Worm (Caenorhabditis elegans) whole organism, midembryonic: ENCODE measurements around the gene Y50D7A.10.

ENCODE experiments used
- T22C8.4 ChIP-seq: fragments of 200-800 bp; sonication (Bioruptor generic); IDR thresholded peaks from 2 replicates; pipeline ENCODE4 v1.3.6; 2022; ENCODE audit warnings: missing genetic modification characterization, missing compliant biosample characterization
- cog-1 ChIP-seq: sonication (generic microtip); optimal IDR thresholded peaks from 2 replicates; lab custom pipeline; 2016; ENCODE audit warnings: missing genetic modification characterization, missing compliant biosample characterization
- flt-1 ChIP-seq: fragments of 200-800 bp; sonication (Bioruptor generic); IDR thresholded peaks from 2 replicates; pipeline ENCODE4 v1.3.6; 2022; ENCODE audit warnings: missing genetic modification characterization, missing compliant biosample characterization
- klf-2 ChIP-seq: fragments of 200-800 bp; sonication (Bioruptor generic); conservative IDR thresholded peaks from 2 replicates; pipeline ENCODE4 v1.3.6; 2022; ENCODE audit warnings: missing genetic modification reagents, missing genetic modification characterization, missing compliant biosample characterization
- med-1 ChIP-seq: sonication (generic microtip); optimal IDR thresholded peaks from 2 replicates; lab custom pipeline; 2017; ENCODE audit warnings: missing genetic modification characterization, mild to moderate bottlenecking, missing compliant biosample characterization, antibody characterized with exemption, missing genetic modification reagents; ENCODE audit not compliant: insufficient read depth
- ref-1 ChIP-seq: fragments of 200-800 bp; sonication (Bioruptor generic); conservative IDR thresholded peaks from 2 replicates; pipeline ENCODE4 v1.3.6; 2022; ENCODE audit warnings: missing genetic modification reagents, missing genetic modification characterization, missing compliant biosample characterization
- tab-1 ChIP-seq: fragments of 200-800 bp; sonication (Bioruptor generic); IDR thresholded peaks from 2 replicates; pipeline ENCODE4 v1.3.6; 2022; ENCODE audit warnings: missing genetic modification characterization, missing compliant biosample characterization
- ztf-23 ChIP-seq: fragments of 200-800 bp; sonication (Bioruptor generic); IDR thresholded peaks from 2 replicates; pipeline ENCODE4 v1.3.6; 2022; ENCODE audit warnings: missing genetic modification reagents, missing genetic modification characterization, missing compliant biosample characterization
- ztf-29 ChIP-seq: fragments of 200-800 bp; sonication (Bioruptor generic); IDR thresholded peaks from 2 replicates; pipeline ENCODE4 v1.3.6; 2022; ENCODE audit warnings: missing genetic modification reagents, missing genetic modification characterization, missing compliant biosample characterization

Y50D7A.10 gene

DNA sequence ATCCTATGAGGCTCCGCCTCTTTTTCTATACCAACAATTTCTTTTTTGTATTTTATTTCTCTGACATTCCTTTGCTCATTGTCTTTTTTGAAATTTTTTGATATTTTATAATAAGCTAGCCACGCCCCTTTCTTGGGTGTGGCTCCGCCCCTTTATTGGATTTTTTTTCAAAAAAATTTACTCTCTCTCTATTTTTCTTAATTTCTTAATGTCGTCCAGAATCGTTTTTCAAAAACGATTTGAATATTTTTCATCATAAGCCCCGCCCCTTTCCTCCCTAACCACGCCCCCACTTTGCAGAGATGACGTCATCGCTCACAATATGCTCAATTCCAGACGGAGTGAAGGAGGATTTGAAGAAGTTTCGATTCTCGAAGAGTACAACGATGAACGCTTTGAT lies at the start of gene Y50D7A.10:
Y50D7A.10 (plus strand) TSS at position 301 of the 400 bp plus-strand sequence.
- TF ChIP-seq ref-1 (GFP tag; lab: Robert Waterston, UW), result no peak
- no peak for TF ChIP-seq ztf-29
- no peak for TF ChIP-seq cog-1 (tag; lab: Kevin White, UChicago)
- TF ChIP-seq flt-1 (GFP tag; lab: Robert Waterston, UW), result no peak
- TF ChIP-seq klf-2 (GFP tag; lab: Robert Waterston, UW), result no peak
- no peak for TF ChIP-seq tab-1 (GFP tag; lab: Robert Waterston, UW)
- no peak for TF ChIP-seq med-1 (GFP tag; lab: Kevin White, UChicago)
- no peak for TF ChIP-seq ztf-23
- TF ChIP-seq T22C8.4 (GFP tag; lab: Robert Waterston, UW), result no peak

ce11 chrIII:282506-282905 lies 32.8 kb upstream of the Y50D7A.10 start:
- TF ChIP-seq ztf-29 (no peak), tab-1 (GFP tag; lab: Robert Waterston, UW) (no peak), ref-1 (GFP tag; lab: Robert Waterston, UW) (no peak), klf-2 (GFP tag; lab: Robert Waterston, UW) (no peak), ztf-23 (no peak), cog-1 (tag; lab: Kevin White, UChicago) (no peak), med-1 (GFP tag; lab: Kevin White, UChicago) (no peak), flt-1 (GFP tag; lab: Robert Waterston, UW) (no peak), T22C8.4 (GFP tag; lab: Robert Waterston, UW) (no peak)

DNA sequence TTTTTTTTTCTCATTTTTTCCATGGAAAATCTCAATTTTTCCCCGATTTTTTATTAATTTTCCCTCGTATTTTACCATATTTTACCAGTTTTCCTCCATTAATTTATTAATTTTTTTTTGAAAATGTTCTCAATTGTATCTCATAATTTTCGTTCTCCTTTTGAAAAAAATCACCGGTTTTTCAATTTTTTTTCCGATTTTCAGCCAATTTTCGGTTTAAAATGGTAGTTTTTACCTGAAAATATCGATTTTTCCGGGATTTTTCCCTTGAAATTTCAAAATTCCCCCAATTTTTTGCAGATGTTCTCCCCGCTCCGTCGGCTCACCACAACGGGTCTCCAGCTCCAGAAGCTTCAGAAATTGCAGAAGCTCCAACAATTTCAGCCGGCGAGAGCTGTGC lies 31.4 kb upstream of the Y50D7A.10 start, which contains the start of gene taco-1:
taco-1 (plus strand) TSS at position 301 of the 400 bp plus-strand sequence.
- TF ChIP-seq klf-2 (GFP tag; lab: Robert Waterston, UW) (no peak), ref-1 (GFP tag; lab: Robert Waterston, UW) (no peak), flt-1 (GFP tag; lab: Robert Waterston, UW) (no peak), ztf-29 (no peak), ztf-23 (no peak), T22C8.4 (GFP tag; lab: Robert Waterston, UW) (no peak), med-1 (GFP tag; lab: Kevin White, UChicago) (no peak), tab-1 (GFP tag; lab: Robert Waterston, UW) (no peak), cog-1 (tag; lab: Kevin White, UChicago) (no peak)

- TF ChIP-seq tab-1 (GFP tag; lab: Robert Waterston, UW) (no peak), T22C8.4 (GFP tag; lab: Robert Waterston, UW) (no peak), med-1 (GFP tag; lab: Kevin White, UChicago) (no peak), ref-1 (GFP tag; lab: Robert Waterston, UW) (no peak), ztf-23 (no peak), flt-1 (GFP tag; lab: Robert Waterston, UW) (no peak), klf-2 (GFP tag; lab: Robert Waterston, UW) (no peak), cog-1 (tag; lab: Kevin White, UChicago) (no peak), ztf-29 (no peak)
Measured at ce11 chrIII:292340-292739, 22.9 kb upstream of the Y50D7A.10 start, which contains the start of gene Y50D7A.1. TSS of gene Y50D7A.1 (plus strand) at chrIII:292640.

- TF ChIP-seq klf-2 (GFP tag; lab: Robert Waterston, UW) (no peak), ztf-23 (no peak), flt-1 (GFP tag; lab: Robert Waterston, UW) (no peak), cog-1 (tag; lab: Kevin White, UChicago) (no peak), tab-1 (GFP tag; lab: Robert Waterston, UW) (no peak), ref-1 (GFP tag; lab: Robert Waterston, UW) (no peak), T22C8.4 (GFP tag; lab: Robert Waterston, UW) (no peak), med-1 (GFP tag; lab: Kevin White, UChicago) (no peak), ztf-29 (no peak)
Measured at ce11 chrIII:294527-294926, 20.7 kb upstream of the Y50D7A.10 start, which contains the start of gene Y50D7A.13. TSS of gene Y50D7A.13 (minus strand) at chrIII:294627.

DNA sequence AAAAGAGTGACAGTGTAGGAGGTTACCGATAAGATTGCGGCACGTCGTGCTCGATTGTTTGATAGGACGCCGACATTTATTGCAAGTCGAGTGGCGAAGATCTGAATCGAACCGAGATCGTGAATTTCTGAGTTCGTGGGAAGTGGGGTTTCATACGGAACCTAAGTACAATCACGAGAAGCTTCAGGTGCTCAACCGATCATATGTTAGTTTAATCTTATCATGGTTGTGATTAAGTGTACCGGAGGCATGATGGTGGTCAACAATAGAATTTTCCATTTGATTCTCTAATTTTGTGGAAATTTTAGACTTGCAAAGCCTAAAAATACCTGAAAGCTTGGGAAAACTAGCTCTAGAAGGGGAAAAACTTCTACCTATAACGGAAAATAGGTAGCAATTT lies 16.8 kb upstream of the Y50D7A.10 start, which contains the start of gene ads-1:
ads-1 (minus strand) TSS at position 101 of the 400 bp plus-strand sequence.
- TF ChIP-seq flt-1 (GFP tag; lab: Robert Waterston, UW), result no peak
- no peak for TF ChIP-seq klf-2 (GFP tag; lab: Robert Waterston, UW)
- TF ChIP-seq T22C8.4 (GFP tag; lab: Robert Waterston, UW), result no peak
- TF ChIP-seq med-1 (GFP tag; lab: Kevin White, UChicago), result no peak
- no peak for TF ChIP-seq ztf-29
- no peak for TF ChIP-seq ref-1 (GFP tag; lab: Robert Waterston, UW)
- no peak for TF ChIP-seq tab-1 (GFP tag; lab: Robert Waterston, UW)

DNA sequence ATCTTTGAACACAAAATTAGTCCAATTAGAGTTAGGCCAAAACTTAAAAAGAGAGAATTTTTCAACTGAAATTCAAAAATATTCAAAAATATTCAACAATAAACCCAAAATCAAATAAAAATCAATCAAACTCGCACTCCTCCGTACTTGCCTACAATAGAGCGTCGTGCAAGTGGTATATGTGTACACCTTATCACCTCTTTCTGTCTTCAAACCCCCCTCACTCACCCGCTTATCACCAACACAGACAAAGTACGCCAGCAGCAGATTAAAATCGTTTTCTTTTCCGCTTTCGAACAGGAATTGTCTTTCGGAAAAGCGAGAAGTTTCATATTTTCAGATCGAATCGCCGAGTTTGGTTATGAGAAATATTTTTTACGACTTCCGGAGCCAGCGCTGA lies 16.0 kb upstream of the Y50D7A.10 start:
- TF ChIP-seq klf-2 (GFP tag; lab: Robert Waterston, UW) (no peak), ztf-23 (no peak), cog-1 (tag; lab: Kevin White, UChicago) (no peak), flt-1 (GFP tag; lab: Robert Waterston, UW) (no peak), T22C8.4 (GFP tag; lab: Robert Waterston, UW) (no peak), med-1 (GFP tag; lab: Kevin White, UChicago) (no peak), ztf-29 (no peak), tab-1 (GFP tag; lab: Robert Waterston, UW) (no peak), ref-1 (GFP tag; lab: Robert Waterston, UW) (no peak)

- 0 out of 2 replicates have a peak, but pooled peaks have one; percentile 24 for TF ChIP-seq flt-1 (GFP tag; lab: Robert Waterston, UW)
- no peak for TF ChIP-seq T22C8.4 (GFP tag; lab: Robert Waterston, UW)
Measured at ce11 chrIII:304564-304963, 10.7 kb upstream of the Y50D7A.10 start.

DNA sequence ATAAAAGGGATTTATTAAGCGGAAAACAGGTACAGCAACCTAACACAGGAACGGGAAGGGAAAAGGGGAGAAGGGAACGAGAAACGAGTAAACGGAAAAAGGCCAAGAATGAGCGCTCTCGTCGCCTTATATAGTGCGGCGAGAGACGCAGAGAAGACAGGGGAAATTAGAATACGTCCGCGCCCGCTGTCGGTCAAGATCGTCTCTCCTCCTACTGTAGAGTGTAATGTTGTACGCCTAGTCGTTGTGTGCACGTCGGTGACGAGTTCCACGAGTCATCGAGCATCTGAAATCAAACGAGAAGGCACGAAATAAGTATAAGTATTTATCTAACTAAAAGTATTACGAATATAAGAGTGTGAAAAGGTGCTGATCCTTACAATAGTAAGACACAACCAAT lies 4.1 kb upstream of the Y50D7A.10 start:
- TF ChIP-seq ref-1 (GFP tag; lab: Robert Waterston, UW) (no peak), T22C8.4 (GFP tag; lab: Robert Waterston, UW) (no peak), tab-1 (GFP tag; lab: Robert Waterston, UW) (no peak), med-1 (GFP tag; lab: Kevin White, UChicago) (no peak), ztf-23 (no peak)
